Fruit fly (Drosophila melanogaster) whole organism, embryonic: Measurements from ENCODE around the gene Pde6.

Source experiments
- B-H1 ChIP-seq: fragments of 200-800 bp; sonication (Bioruptor generic); IDR thresholded peaks from 3 replicates; pipeline ENCODE4 v1.3.6; 2022; ENCODE audit warnings: missing biosample characterization, missing genetic modification characterization
- Blimp-1 ChIP-seq: fragments of 200-800 bp; sonication (Bioruptor generic); optimal IDR thresholded peaks from 3 replicates; lab custom pipeline; 2018; ENCODE audit warnings: missing biosample characterization, missing genetic modification characterization, mild to moderate bottlenecking, moderate library complexity, missing genetic modification reagents
- CG11093 ChIP-seq: fragments of 200-800 bp; sonication (Bioruptor generic); IDR thresholded peaks from 3 replicates; pipeline ENCODE4 v1.3.6; 2022; ENCODE audit warnings: missing biosample characterization, missing genetic modification characterization
- CG12071 ChIP-seq: fragments of 200-800 bp; sonication (Bioruptor generic); optimal IDR thresholded peaks from 3 replicates; lab custom pipeline; 2018; ENCODE audit warnings: missing biosample characterization, mild to moderate bottlenecking, missing genetic modification characterization
- CG12236 ChIP-seq: fragments of 200-800 bp; sonication (Bioruptor generic); optimal IDR thresholded peaks from 2 replicates; lab custom pipeline; 2016; ENCODE audit warnings: missing biosample characterization, missing genetic modification characterization
- CG12769 ChIP-seq: fragments of 200-800 bp; sonication (Bioruptor generic); optimal IDR thresholded peaks from 2 replicates; lab custom pipeline; 2019; ENCODE audit warnings: missing biosample characterization, mild to moderate bottlenecking, missing genetic modification characterization, moderate library complexity
- CG13123 ChIP-seq: fragments of 200-800 bp; sonication (Bioruptor generic); optimal IDR thresholded peaks from 2 replicates; lab custom pipeline; 2016; ENCODE audit warnings: missing biosample characterization, missing genetic modification characterization
- CG15073 ChIP-seq: fragments of 200-800 bp; sonication (Bioruptor generic); optimal IDR thresholded peaks from 2 replicates; lab custom pipeline; 2016; ENCODE audit warnings: missing biosample characterization, missing genetic modification characterization
- CG1529 ChIP-seq: fragments of 200-800 bp; sonication (Bioruptor generic); optimal IDR thresholded peaks from 3 replicates; lab custom pipeline; 2018; ENCODE audit warnings: missing biosample characterization, missing genetic modification characterization
- CG16779 ChIP-seq: fragments of 200-800 bp; sonication (Bioruptor generic); IDR thresholded peaks from 2 replicates; pipeline ENCODE4 v1.3.6; 2022; ENCODE audit warnings: missing biosample characterization, missing genetic modification characterization
- CG16813 ChIP-seq: fragments of 200-800 bp; sonication (Bioruptor generic); IDR thresholded peaks from 3 replicates; pipeline ENCODE4 v1.3.6; 2022; ENCODE audit warnings: missing biosample characterization, missing genetic modification characterization; ENCODE audit not compliant: partially characterized antibody
- CG17612 ChIP-seq: fragments of 200-800 bp; sonication (Bioruptor generic); IDR thresholded peaks from 2 replicates; pipeline ENCODE4 v1.3.6; 2022; ENCODE audit warnings: missing biosample characterization, missing genetic modification characterization
- CG2116 ChIP-seq: fragments of 200-800 bp; sonication (Bioruptor generic); optimal IDR thresholded peaks from 3 replicates; lab custom pipeline; 2018; ENCODE audit warnings: missing biosample characterization, mild to moderate bottlenecking, missing genetic modification characterization
- CG34422 ChIP-seq: fragments of 200-800 bp; sonication (Bioruptor generic); IDR thresholded peaks from 3 replicates; pipeline ENCODE4 v1.3.6; 2022; ENCODE audit warnings: missing biosample characterization, missing genetic modification characterization
- CG4328 ChIP-seq: fragments of 200-800 bp; sonication (Bioruptor generic); optimal IDR thresholded peaks from 3 replicates; lab custom pipeline; 2017; ENCODE audit warnings: missing biosample characterization, missing genetic modification reagents, missing genetic modification characterization
- CG4404 ChIP-seq: fragments of 200-800 bp; sonication (Bioruptor generic); IDR thresholded peaks from 2 replicates; pipeline ENCODE4 v1.3.6; 2022; ENCODE audit warnings: missing biosample characterization, missing genetic modification characterization
- CG8290 ChIP-seq, 3 experiments: fragments of 200-800 bp; sonication (Bioruptor generic); optimal IDR thresholded peaks; 2 replicates each; lab custom pipeline; 2016 to 2019; ENCODE audit warnings: missing biosample characterization in 3 of 3, missing genetic modification characterization in 3 of 3, mild to moderate bottlenecking in 2 of 3, moderate library complexity in 1 of 3
- Dbx ChIP-seq: fragments of 200-800 bp; sonication (Bioruptor generic); IDR thresholded peaks from 3 replicates; pipeline ENCODE4 v1.3.6; 2022; ENCODE audit warnings: missing biosample characterization, missing genetic modification characterization
- Deaf1 ChIP-seq: fragments of 200-800 bp; optimal IDR thresholded peaks from 3 replicates; lab custom pipeline; 2019; ENCODE audit warnings: missing biosample characterization, mild to moderate bottlenecking, missing genetic modification characterization, moderate library complexity
- Drgx ChIP-seq: fragments of 200-800 bp; sonication (Bioruptor generic); IDR thresholded peaks from 2 replicates; pipeline ENCODE4 v1.3.6; 2022; ENCODE audit warnings: missing biosample characterization, missing genetic modification characterization
- GATAe ChIP-seq: fragments of 200-800 bp; sonication (Bioruptor generic); conservative IDR thresholded peaks from 2 replicates; pipeline ENCODE4 v1.3.6; 2022; ENCODE audit warnings: missing biosample characterization, missing genetic modification characterization
- Gug ChIP-seq: fragments of 200-800 bp; sonication (Bioruptor generic); IDR thresholded peaks from 4 replicates; pipeline ENCODE4 v1.3.6; 2022; ENCODE audit warnings: missing biosample characterization, missing genetic modification characterization
- H2.0 ChIP-seq: fragments of 200-800 bp; sonication (Bioruptor generic); IDR thresholded peaks from 2 replicates; pipeline ENCODE4 v1.3.6; 2022; ENCODE audit warnings: missing biosample characterization, missing genetic modification characterization
- Jarid2 ChIP-seq: fragments of 200-800 bp; sonication (Bioruptor generic); optimal IDR thresholded peaks from 3 replicates; lab custom pipeline; 2017; ENCODE audit warnings: mild to moderate bottlenecking, missing biosample characterization, missing genetic modification reagents, missing genetic modification characterization
- Optix ChIP-seq: fragments of 200-800 bp; sonication (Bioruptor generic); IDR thresholded peaks from 3 replicates; pipeline ENCODE4 v1.3.6; 2022; ENCODE audit warnings: missing biosample characterization, missing genetic modification characterization
- Ptx1 ChIP-seq: fragments of 200-800 bp; sonication (Bioruptor generic); IDR thresholded peaks from 2 replicates; pipeline ENCODE4 v1.3.6; 2022; ENCODE audit warnings: missing biosample characterization, missing genetic modification characterization
- Sox100B ChIP-seq: fragments of 200-800 bp; sonication (Bioruptor generic); optimal IDR thresholded peaks from 3 replicates; lab custom pipeline; 2018; ENCODE audit warnings: missing biosample characterization, mild to moderate bottlenecking, missing genetic modification characterization
- Trl ChIP-seq, 3 experiments: fragments of >200 bp in 2 of 3; fragments of 200-800 bp in 1 of 3; sonication (Bioruptor generic) in 1 of 3; optimal IDR thresholded peaks; 2 replicates in 1 of 3; 3 replicates in 2 of 3; lab custom pipeline; 2016 to 2017; ENCODE audit warnings: missing biosample characterization in 1 of 3, missing genetic modification characterization in 1 of 3
- amos ChIP-seq: fragments of 200-800 bp; sonication (Bioruptor generic); IDR thresholded peaks from 2 replicates; pipeline ENCODE4 v1.3.6; 2022; ENCODE audit warnings: missing biosample characterization, missing genetic modification characterization; ENCODE audit not compliant: partially characterized antibody
- bbx ChIP-seq: fragments of 200-800 bp; sonication (Bioruptor generic); IDR thresholded peaks from 2 replicates; pipeline ENCODE4 v1.3.6; 2022; ENCODE audit warnings: missing biosample characterization, missing genetic modification characterization; ENCODE audit not compliant: partially characterized antibody
- bsh ChIP-seq, 2 experiments: fragments of 200-800 bp; sonication (Bioruptor generic); optimal IDR thresholded peaks; 2 replicates each; lab custom pipeline; 2017 to 2018; ENCODE audit warnings: mild to moderate bottlenecking in 2 of 2, missing biosample characterization in 2 of 2, missing genetic modification characterization in 2 of 2, moderate library complexity in 1 of 2
- ci ChIP-seq: fragments of 200-800 bp; sonication (Bioruptor generic); IDR thresholded peaks from 3 replicates; pipeline ENCODE4 v1.3.6; 2022; ENCODE audit warnings: missing biosample characterization, missing genetic modification characterization
- crol ChIP-seq: fragments of 200-800 bp; sonication (Bioruptor generic); IDR thresholded peaks from 2 replicates; pipeline ENCODE4 v1.3.6; 2022; ENCODE audit warnings: missing biosample characterization, missing genetic modification characterization
- hb ChIP-seq: fragments of 200-800 bp; sonication (Bioruptor generic); IDR thresholded peaks from 3 replicates; pipeline ENCODE4 v1.3.6; 2022; ENCODE audit warnings: missing biosample characterization, missing genetic modification characterization; ENCODE audit not compliant: partially characterized antibody
- knrl ChIP-seq: fragments of 200-800 bp; sonication (Bioruptor generic); IDR thresholded peaks from 3 replicates; pipeline ENCODE4 v1.3.6; 2022; ENCODE audit warnings: missing biosample characterization, missing genetic modification characterization; ENCODE audit not compliant: partially characterized antibody
- maf-S ChIP-seq: fragments of 200-800 bp; sonication (Bioruptor generic); optimal IDR thresholded peaks from 2 replicates; lab custom pipeline; 2016; ENCODE audit warnings: missing biosample characterization, missing genetic modification characterization
- p53 ChIP-seq: fragments of 200-800 bp; sonication (Bioruptor generic); optimal IDR thresholded peaks from 2 replicates; lab custom pipeline; 2016; ENCODE audit warnings: missing biosample characterization, missing genetic modification characterization
- ranshi ChIP-seq: fragments of 200-800 bp; sonication (Bioruptor generic); IDR thresholded peaks from 2 replicates; pipeline ENCODE4 v1.3.6; 2022; ENCODE audit warnings: missing biosample characterization, missing genetic modification characterization
- rib ChIP-seq: fragments of 200-800 bp; sonication (Bioruptor generic); IDR thresholded peaks from 2 replicates; pipeline ENCODE4 v1.3.6; 2022; ENCODE audit warnings: missing biosample characterization, missing genetic modification characterization
- ssp ChIP-seq: fragments of 200-800 bp; sonication (Bioruptor generic); IDR thresholded peaks from 2 replicates; pipeline ENCODE4 v1.3.6; 2022; ENCODE audit warnings: missing biosample characterization, missing genetic modification characterization
- tna ChIP-seq: fragments of 200-800 bp; sonication (Bioruptor generic); IDR thresholded peaks from 2 replicates; pipeline ENCODE4 v1.3.6; 2022; ENCODE audit warnings: missing biosample characterization, missing genetic modification characterization; ENCODE audit not compliant: partially characterized antibody
- toy ChIP-seq: fragments of 200-800 bp; sonication (Bioruptor generic); IDR thresholded peaks from 2 replicates; pipeline ENCODE4 v1.3.6; 2022; ENCODE audit warnings: missing biosample characterization, missing genetic modification characterization
- ttk ChIP-seq: fragments of 200-800 bp; sonication (Bioruptor generic); IDR thresholded peaks from 2 replicates; pipeline ENCODE4 v2.1.2; 2022; ENCODE audit warnings: missing biosample characterization, missing genetic modification characterization
- wek ChIP-seq: fragments of 200-800 bp; sonication (Bioruptor generic); optimal IDR thresholded peaks from 3 replicates; lab custom pipeline; 2018; ENCODE audit warnings: missing biosample characterization, mild to moderate bottlenecking, missing genetic modification characterization, moderate library complexity
- yki ChIP-seq: fragments of >200 bp; optimal IDR thresholded peaks from 3 replicates; lab custom pipeline; 2018
- zen2 ChIP-seq: fragments of 200-800 bp; sonication (Bioruptor generic); IDR thresholded peaks from 3 replicates; pipeline ENCODE4 v1.3.6; 2022; ENCODE audit warnings: missing biosample characterization, missing genetic modification characterization; ENCODE audit not compliant: partially characterized antibody

Gene Pde6

dm6 chr3R:14557480-14558354, at the start of gene Pde6:
Gene Pde6 (minus strand): TSS chr3R:14558304.
- TF ChIP-seq tna (GFP tag; lab: Robert Waterston, UW) (0 out of 2 replicates have a peak, but pooled peaks have one; percentile 30), bbx (GFP tag; lab: Robert Waterston, UW) (peak; percentile 27; the same call in 1 of the 2 replicates), Deaf1 (peak; percentile 14), wek (no peak), CG16813 (no peak), CG11093 (GFP tag; lab: Robert Waterston, UW) (no peak), bsh (GFP tag; optimal IDR thresholded peaks at IDR 0.05; lab: Kevin White, UChicago) (peak in 1 of 2 experiments; percentile 78), Optix (GFP tag; lab: Robert Waterston, UW) (0 out of 3 replicates have a peak, but pooled peaks have one; percentile 35), Jarid2 (GFP tag; lab: Kevin White, UChicago) (peak; percentile 82), CG1529 (no peak), rib (GFP tag; lab: Robert Waterston, UW) (peak; percentile 70; the same call in 1 of the 2 replicates), CG8290 (GFP tag; optimal IDR thresholded peaks at IDR 0.05; lab: Kevin White, UChicago) (no peak), CG8290 (tag; optimal IDR thresholded peaks at IDR 0.05; lab: Kevin White, UChicago) (peak in 1 of 2 experiments; percentile 61), p53 (no peak), CG12769 (peak; percentile 53), Blimp-1 (GFP tag; lab: Kevin White, UChicago) (no peak), CG4404 (GFP tag; lab: Robert Waterston, UW) (no peak), Ptx1 (GFP tag; lab: Robert Waterston, UW) (no peak), ssp (GFP tag; lab: Robert Waterston, UW) (no peak), CG15073 (GFP tag; lab: Kevin White, UChicago) (peak; percentile 32), CG2116 (GFP tag; lab: Kevin White, UChicago) (no peak), CG17612 (GFP tag; lab: Robert Waterston, UW) (0 out of 2 replicates have a peak, but pooled peaks have one; percentile 14), CG34422 (GFP tag; lab: Robert Waterston, UW) (peak; percentile 21; the same call in 1 of the 3 replicates), CG4328 (GFP tag; lab: Kevin White, UChicago) (no peak), toy (no peak), H2.0 (GFP tag; lab: Robert Waterston, UW) (no peak), ttk (GFP tag; lab: Robert Waterston, UW) (no peak), Gug (peak; percentile 19; the same call in 1 of the 4 replicates), zen2 (GFP tag; lab: Robert Waterston, UW) (peak; percentile 51; the same call in 1 of the 3 replicates), maf-S (GFP tag; lab: Kevin White, UChicago) (no peak), ranshi (GFP tag; lab: Robert Waterston, UW) (peak; percentile 24; the same call in 1 of the 2 replicates), hb (GFP tag; lab: Robert Waterston, UW) (0 out of 3 replicates have a peak, but pooled peaks have one; percentile 9), Trl (optimal IDR thresholded peaks at IDR 0.05; lab: Kevin White, UChicago) (peak; percentile 79 to 93), Trl (GFP tag; optimal IDR thresholded peaks at IDR 0.05; lab: Kevin White, UChicago) (no peak), CG13123 (GFP tag; lab: Kevin White, UChicago) (no peak), yki (lab: Kevin White, UChicago) (peak; percentile 16), CG12236 (GFP tag; lab: Kevin White, UChicago) (no peak), Drgx (GFP tag; lab: Robert Waterston, UW) (peak; percentile 80), Sox100B (no peak), GATAe (GFP tag; lab: Robert Waterston, UW) (0 out of 2 replicates have a peak, but pooled peaks have one; percentile 19), CG12071 (GFP tag; lab: Kevin White, UChicago) (peak; percentile 3), B-H1 (no peak), amos (GFP tag; lab: Robert Waterston, UW) (peak; percentile 26; the same call in 1 of the 2 replicates), crol (GFP tag; lab: Robert Waterston, UW) (peak; percentile 92), Dbx (GFP tag; lab: Robert Waterston, UW) (0 out of 3 replicates have a peak, but pooled peaks have one; percentile 8), knrl (GFP tag; lab: Robert Waterston, UW) (0 out of 3 replicates have a peak, but pooled peaks have one; percentile 13), CG16779 (peak; percentile 79; the same call in 1 of the 2 replicates), ci (GFP tag; lab: Robert Waterston, UW) (peak; percentile 64; the same call in 2 of the 3 replicates)
